Worm (Caenorhabditis elegans) whole organism, L4 larva: ENCODE measurements around the gene B0244.10.
A peak's percentile ranks its signal among the peaks of the same experiment; 100 is the strongest.

Source experiments
- D1046.2 ChIP-seq: fragments of 200-800 bp; sonication (Bioruptor generic); IDR thresholded peaks from 2 replicates; pipeline ENCODE4 v1.3.6; 2022; ENCODE audit warnings: missing genetic modification characterization, missing compliant biosample characterization
- F10B5.3 ChIP-seq: sonication (generic microtip); optimal IDR thresholded peaks from 2 replicates; lab custom pipeline; 2016; ENCODE audit warnings: mild to moderate bottlenecking, missing genetic modification characterization, missing compliant biosample characterization
- F26F4.8 ChIP-seq: fragments of 200-800 bp; sonication (Bioruptor generic); conservative IDR thresholded peaks from 2 replicates; pipeline ENCODE4 v1.3.6; 2022; ENCODE audit warnings: missing genetic modification characterization, missing compliant biosample characterization
- T20F7.1 ChIP-seq: fragments of 200-800 bp; sonication (Bioruptor generic); optimal IDR thresholded peaks from 2 replicates; lab custom pipeline; 2018; ENCODE audit warnings: mild to moderate bottlenecking, missing genetic modification characterization, missing compliant biosample characterization
- Y105C5A.15 ChIP-seq: fragments of 200-800 bp; sonication (Bioruptor generic); IDR thresholded peaks from 2 replicates; pipeline ENCODE4 v1.3.6; 2022; ENCODE audit warnings: missing genetic modification characterization, missing compliant biosample characterization
- aha-1 ChIP-seq: fragments of 150-350 bp; peaks from one replicate; lab custom pipeline; 2014; ENCODE audit warnings: missing biosample characterization, missing genetic modification characterization
- aly-2 ChIP-seq: sonication (generic microtip); optimal IDR thresholded peaks from 2 replicates; lab custom pipeline; 2018; ENCODE audit warnings: missing biosample characterization, missing genetic modification characterization
- ceh-82 ChIP-seq: sonication (generic microtip); optimal IDR thresholded peaks from 2 replicates; lab custom pipeline; 2017; ENCODE audit warnings: missing biosample characterization, missing genetic modification characterization
- daf-12 ChIP-seq: fragments of 150-350 bp; optimal IDR thresholded peaks from 2 replicates; lab custom pipeline; 2014; ENCODE audit warnings: missing biosample characterization, missing genetic modification reagents, missing genetic modification characterization
- daf-16 ChIP-seq, 3 experiments: sonication (generic microtip); optimal IDR thresholded peaks; 2 replicates each; lab custom pipeline; 2016 to 2017; ENCODE audit warnings: missing genetic modification characterization in 3 of 3, missing genetic modification reagents in 3 of 3, mild to moderate bottlenecking in 2 of 3, missing compliant biosample characterization in 2 of 3, missing biosample characterization in 1 of 3, moderate library complexity in 1 of 3
- dmd-9 ChIP-seq: fragments of 200-800 bp; sonication (Bioruptor generic); IDR thresholded peaks from 2 replicates; pipeline ENCODE4 v1.3.6; 2022; ENCODE audit warnings: missing genetic modification reagents, missing genetic modification characterization, missing compliant biosample characterization
- duxl-1 ChIP-seq: sonication (generic microtip); optimal IDR thresholded peaks from 2 replicates; lab custom pipeline; 2016; ENCODE audit warnings: mild to moderate bottlenecking, missing genetic modification characterization, moderate library complexity, missing compliant biosample characterization; ENCODE audit not compliant: poor library complexity
- dve-1 ChIP-seq: sonication (generic microtip); optimal IDR thresholded peaks from 2 replicates; lab custom pipeline; 2017; ENCODE audit warnings: antibody characterized with exemption, mild to moderate bottlenecking, missing genetic modification characterization, missing compliant biosample characterization; ENCODE audit not compliant: insufficient read depth
- fos-1 ChIP-seq: fragments of 150-350 bp; optimal IDR thresholded peaks from 2 replicates; lab custom pipeline; 2014; ENCODE audit warnings: missing biosample characterization, missing genetic modification characterization
- gei-8 ChIP-seq: fragments of 200-800 bp; sonication (Bioruptor generic); optimal IDR thresholded peaks from 2 replicates; lab custom pipeline; 2018; ENCODE audit warnings: mild to moderate bottlenecking, missing genetic modification characterization, missing compliant biosample characterization
- hif-1 ChIP-seq, 2 experiments: sonication (generic microtip); optimal IDR thresholded peaks; 2 replicates each; lab custom pipeline; 2016 to 2017; ENCODE audit warnings: missing compliant biosample characterization in 2 of 2, missing genetic modification characterization in 2 of 2, missing genetic modification reagents in 2 of 2, missing genotype in 2 of 2, mild to moderate bottlenecking in 1 of 2
- hlh-30 ChIP-seq: sonication (generic microtip); optimal IDR thresholded peaks from 2 replicates; lab custom pipeline; 2017; ENCODE audit warnings: antibody characterized with exemption, mild to moderate bottlenecking, missing genetic modification characterization, missing compliant biosample characterization; ENCODE audit not compliant: insufficient read depth
- jun-1 ChIP-seq: fragments of 150-350 bp; optimal IDR thresholded peaks from 2 replicates; lab custom pipeline; 2014; ENCODE audit warnings: missing biosample characterization, missing genetic modification reagents, missing genetic modification characterization
- lim-7 ChIP-seq: fragments of 200-800 bp; sonication (Bioruptor generic); IDR thresholded peaks from 2 replicates; pipeline ENCODE4 v1.3.6; 2022; ENCODE audit warnings: missing genetic modification characterization, missing compliant biosample characterization
- lin-1 ChIP-seq: fragments of 200-800 bp; sonication (Bioruptor generic); IDR thresholded peaks from 2 replicates; pipeline ENCODE4 v1.3.6; 2022; ENCODE audit warnings: missing genetic modification reagents, missing genetic modification characterization, missing compliant biosample characterization
- lin-29 ChIP-seq: fragments of 200-800 bp; sonication (Bioruptor generic); IDR thresholded peaks from 2 replicates; pipeline ENCODE4 v1.3.6; 2022; ENCODE audit warnings: missing genetic modification reagents, missing genetic modification characterization, missing compliant biosample characterization
- lin-38 ChIP-seq: fragments of 200-800 bp; sonication (Bioruptor generic); IDR thresholded peaks from 2 replicates; pipeline ENCODE4 v1.3.6; 2022; ENCODE audit warnings: missing genetic modification reagents, missing genetic modification characterization, missing compliant biosample characterization
- lir-3 ChIP-seq: sonication (generic microtip); optimal IDR thresholded peaks from 2 replicates; lab custom pipeline; 2016; ENCODE audit warnings: mild to moderate bottlenecking, missing genetic modification characterization, missing compliant biosample characterization
- lsy-2 ChIP-seq, 2 experiments: fragments of 150-350 bp in 1 of 2; sonication (generic microtip) in 1 of 2; optimal IDR thresholded peaks; 2 replicates each; lab custom pipeline; 2014 to 2017; ENCODE audit warnings: missing biosample characterization in 2 of 2, missing genetic modification characterization in 2 of 2
- mdt-29 ChIP-seq: fragments of 200-800 bp; sonication (Bioruptor generic); IDR thresholded peaks from 2 replicates; pipeline ENCODE4 v1.3.6; 2022; ENCODE audit warnings: missing genetic modification reagents, missing genetic modification characterization, missing compliant biosample characterization
- nhr-77 ChIP-seq: fragments of 150-350 bp; optimal IDR thresholded peaks from 2 replicates; lab custom pipeline; 2014; ENCODE audit warnings: missing biosample characterization, missing genetic modification characterization
- rbr-2 ChIP-seq: sonication (generic microtip); optimal IDR thresholded peaks from 2 replicates; lab custom pipeline; 2016; ENCODE audit warnings: missing genotype, missing genetic modification characterization, missing compliant biosample characterization
- saeg-2 ChIP-seq: fragments of 200-800 bp; sonication (Bioruptor generic); IDR thresholded peaks from 2 replicates; pipeline ENCODE4 v1.3.6; 2022; ENCODE audit warnings: missing genetic modification reagents, missing genetic modification characterization, missing compliant biosample characterization
- set-16 ChIP-seq: fragments of 200-800 bp; sonication (Bioruptor generic); IDR thresholded peaks from 2 replicates; pipeline ENCODE4 v1.3.6; 2022; ENCODE audit warnings: missing genetic modification reagents, missing genetic modification characterization, missing compliant biosample characterization
- skn-1 ChIP-seq: fragments of 150-350 bp; optimal IDR thresholded peaks from 2 replicates; lab custom pipeline; 2014; ENCODE audit warnings: missing biosample characterization, missing genetic modification characterization
- snpc-1.2 ChIP-seq: fragments of 200-800 bp; sonication (Bioruptor generic); IDR thresholded peaks from 2 replicates; pipeline ENCODE4 v1.3.6; 2022; ENCODE audit warnings: missing genetic modification reagents, missing genetic modification characterization, missing compliant biosample characterization
- spr-3 ChIP-seq: fragments of 200-800 bp; sonication (Bioruptor generic); optimal IDR thresholded peaks from 2 replicates; lab custom pipeline; 2018; ENCODE audit warnings: mild to moderate bottlenecking, missing genetic modification characterization, missing compliant biosample characterization
- unc-130 ChIP-seq: sonication (generic microtip); optimal IDR thresholded peaks from 2 replicates; lab custom pipeline; 2016; ENCODE audit warnings: missing genetic modification reagents, missing genetic modification characterization, missing compliant biosample characterization
- unc-39 ChIP-seq: sonication (generic microtip); optimal IDR thresholded peaks from 2 replicates; lab custom pipeline; 2017; ENCODE audit warnings: missing biosample characterization, missing genetic modification characterization
- vab-7 ChIP-seq: fragments of 200-800 bp; sonication (Bioruptor generic); IDR thresholded peaks from 2 replicates; pipeline ENCODE4 v1.3.6; 2022; ENCODE audit warnings: missing genetic modification reagents, missing genetic modification characterization, missing compliant biosample characterization
- zip-11 ChIP-seq: fragments of 200-800 bp; sonication (Bioruptor generic); IDR thresholded peaks from 2 replicates; pipeline ENCODE4 v1.3.6; 2022; ENCODE audit warnings: missing genetic modification characterization, missing compliant biosample characterization

B0244.10 gene

DNA sequence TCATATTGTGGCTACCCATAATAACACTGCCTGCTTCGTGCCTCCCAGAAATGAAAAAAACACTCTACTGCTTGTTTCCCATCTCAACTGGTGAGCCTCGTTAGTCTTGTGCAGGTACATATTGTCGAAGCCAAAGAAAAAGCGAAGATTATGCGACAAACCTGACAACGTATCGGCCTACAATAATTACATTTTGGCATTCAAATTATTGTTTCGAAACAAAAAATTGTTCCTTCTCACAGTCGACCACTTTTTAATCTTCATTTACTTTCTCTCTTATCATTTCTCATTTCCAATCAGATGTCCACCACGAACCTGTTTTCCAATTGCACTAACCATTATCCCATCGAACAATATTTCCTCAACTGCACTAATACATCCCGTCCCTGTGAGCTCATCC lies 8.1 kb downstream of the B0244.10 start, which contains the start of gene B0244.15:
Gene B0244.15, plus strand, starts transcription at position 301 of the 400 bp plus-strand sequence.
- TF ChIP-seq rbr-2 (tag; lab: Kevin White, UChicago) (no peak), T20F7.1 (no peak), spr-3 (GFP tag; lab: Kevin White, UChicago) (no peak), gei-8 (GFP tag; lab: Kevin White, UChicago) (no peak), zip-11 (GFP tag; lab: Robert Waterston, UW) (no peak), lin-1 (GFP tag; lab: Robert Waterston, UW) (no peak), fos-1 (tag; lab: Kevin White, UChicago) (no peak), saeg-2 (GFP tag; lab: Robert Waterston, UW) (no peak), F10B5.3 (tag; lab: Kevin White, UChicago) (no peak), ceh-82 (no peak)
- TF ChIP-seq, all 104 proteins: peak for 0

DNA sequence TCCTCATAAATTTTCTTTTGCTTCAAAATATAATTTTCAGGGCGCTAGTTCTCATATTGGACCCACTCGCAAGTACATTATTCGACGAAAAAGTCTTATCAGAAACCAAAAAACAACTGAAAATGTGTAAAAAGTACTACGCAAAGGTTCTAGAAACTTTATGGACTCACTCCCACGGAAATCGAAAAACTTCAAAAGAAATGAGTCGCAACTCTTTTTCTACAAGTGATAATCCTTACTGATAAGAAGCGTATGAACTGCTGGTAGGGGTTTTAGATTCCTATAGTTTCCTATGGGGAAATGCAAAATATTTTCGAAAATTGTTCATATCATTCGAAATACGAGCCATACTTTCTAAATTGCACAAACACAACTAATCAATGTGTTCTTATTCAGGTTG lies 9.6 kb downstream of the B0244.10 start, which contains the start of gene B0244.5:
Gene B0244.5, plus strand, starts transcription at position 301 of the 400 bp plus-strand sequence.
- TF ChIP-seq duxl-1 (tag; lab: Kevin White, UChicago) (no peak), daf-12 (tag; lab: Kevin White, UChicago) (no peak), mdt-29 (GFP tag; lab: Robert Waterston, UW) (no peak), fos-1 (tag; lab: Kevin White, UChicago) (no peak), jun-1 (tag; lab: Kevin White, UChicago) (no peak), saeg-2 (GFP tag; lab: Robert Waterston, UW) (no peak), lin-38 (GFP tag; lab: Robert Waterston, UW) (no peak), aly-2 (no peak), skn-1 (tag; lab: Kevin White, UChicago) (no peak), F26F4.8 (no peak), dve-1 (tag; lab: Kevin White, UChicago) (no peak), D1046.2 (GFP tag; lab: Robert Waterston, UW) (no peak), gei-8 (GFP tag; lab: Kevin White, UChicago) (no peak), vab-7 (GFP tag; lab: Robert Waterston, UW) (no peak), unc-39 (tag; lab: Kevin White, UChicago) (no peak), Y105C5A.15 (GFP tag; lab: Robert Waterston, UW) (no peak), nhr-77 (no peak), lir-3 (tag; lab: Kevin White, UChicago) (no peak)

DNA sequence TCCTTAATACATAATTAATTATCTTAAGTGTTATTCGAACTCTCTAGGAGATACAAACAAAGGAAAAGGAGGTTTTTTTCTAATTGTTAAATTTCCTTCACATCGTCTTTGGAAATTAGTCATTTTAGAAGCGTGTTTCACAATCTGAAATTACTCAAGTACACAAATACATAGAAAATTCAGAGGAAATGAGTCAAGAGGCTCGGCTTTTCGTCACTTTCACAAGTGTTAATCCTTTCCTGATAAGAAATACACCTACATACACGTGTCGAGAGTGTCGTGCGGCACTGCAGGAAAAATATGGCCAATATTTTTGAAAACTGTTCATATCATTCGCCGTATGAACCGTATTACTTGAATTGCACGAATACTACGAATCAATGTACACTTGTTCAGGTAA lies 12.2 kb downstream of the B0244.10 start, which contains the start of gene B0244.4:
Gene B0244.4, plus strand, starts transcription at position 301 of the 400 bp plus-strand sequence.
- TF ChIP-seq lir-3 (tag; lab: Kevin White, UChicago) (no peak), daf-16 (GFP tag; optimal IDR thresholded peaks at IDR 0.05; lab: Kevin White, UChicago) (no peak), daf-16 (tag; optimal IDR thresholded peaks at IDR 0.05; lab: Kevin White, UChicago) (no peak), snpc-1.2 (GFP tag; lab: Robert Waterston, UW) (no peak), gei-8 (GFP tag; lab: Kevin White, UChicago) (no peak), mdt-29 (GFP tag; lab: Robert Waterston, UW) (no peak), rbr-2 (tag; lab: Kevin White, UChicago) (no peak), lsy-2 (tag; optimal IDR thresholded peaks at IDR 0.05; lab: Kevin White, UChicago) (no peak), lim-7 (GFP tag; lab: Robert Waterston, UW) (no peak), hif-1 (tag; optimal IDR thresholded peaks at IDR 0.05; lab: Kevin White, UChicago) (no peak), lin-29 (no peak), hlh-30 (tag; lab: Kevin White, UChicago) (no peak), dmd-9 (GFP tag; lab: Robert Waterston, UW) (no peak)

DNA sequence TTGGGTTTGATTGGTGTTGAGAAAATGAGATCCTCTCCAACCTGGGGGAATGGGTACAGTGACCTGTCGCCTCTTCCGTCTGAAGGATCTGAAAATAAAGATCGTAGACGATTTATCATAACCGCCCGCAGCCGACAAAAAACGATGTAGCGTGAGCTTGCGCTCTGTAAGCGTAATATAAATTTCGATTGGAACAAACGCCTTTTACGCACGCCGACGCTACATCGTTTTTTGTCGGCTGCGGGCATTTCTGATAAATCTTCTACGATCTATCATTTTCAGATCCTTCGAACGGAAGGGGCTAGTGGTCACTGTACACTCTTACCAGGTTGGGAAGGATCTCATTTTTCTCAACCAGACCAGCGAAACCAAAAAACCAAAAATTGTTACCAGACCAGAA lies 13.4 kb downstream of the B0244.10 start:
- TF ChIP-seq aly-2 (no peak), unc-130 (GFP tag; lab: Kevin White, UChicago) (no peak), set-16 (no peak), aha-1 (peak; percentile 63)
- TF ChIP-seq, all 104 proteins: peak for 1
